Worm (Caenorhabditis elegans) whole organism, young adult: ENCODE results near the gene F59E11.7.

Experiments used
- F22D6.2 ChIP-seq: sonication (generic microtip); optimal IDR thresholded peaks from 2 replicates; lab custom pipeline; 2016; ENCODE audit warnings: mild to moderate bottlenecking, missing genetic modification characterization, missing compliant biosample characterization
- F49E8.2 ChIP-seq: sonication (generic microtip); optimal IDR thresholded peaks from 3 replicates; lab custom pipeline; 2017; ENCODE audit warnings: missing genetic modification characterization, mild to moderate bottlenecking, missing compliant biosample characterization, antibody characterized with exemption, moderate library complexity; ENCODE audit not compliant: insufficient read depth
- F55B11.4 ChIP-seq: sonication (generic microtip); optimal IDR thresholded peaks from 2 replicates; lab custom pipeline; 2016; ENCODE audit warnings: missing compliant biosample characterization, missing genetic modification characterization, borderline replicate concordance; ENCODE audit not compliant: insufficient read depth
- Y53G8AR.9 ChIP-seq: fragments of 200-800 bp; sonication (Bioruptor generic); conservative IDR thresholded peaks from 2 replicates; pipeline ENCODE4 v1.3.6; 2022; ENCODE audit warnings: missing genetic modification reagents, missing genetic modification characterization, missing compliant biosample characterization
- Y67H2A.10 ChIP-seq: fragments of 200-800 bp; sonication (Bioruptor generic); conservative IDR thresholded peaks from 2 replicates; pipeline ENCODE4 v1.3.6; 2022; ENCODE audit warnings: missing genetic modification reagents, missing genetic modification characterization, missing compliant biosample characterization
- Y79H2A.3 ChIP-seq: fragments of 200-800 bp; sonication (Bioruptor generic); conservative IDR thresholded peaks from 2 replicates; pipeline ENCODE4 v1.3.6; 2022; ENCODE audit warnings: missing genetic modification reagents, missing genetic modification characterization, missing compliant biosample characterization
- Y95B8A.8 ChIP-seq: fragments of 200-800 bp; sonication (Bioruptor generic); IDR thresholded peaks from 2 replicates; pipeline ENCODE4 v1.3.6; 2022; ENCODE audit warnings: missing genetic modification reagents, missing genetic modification characterization, missing compliant biosample characterization
- ZK185.1 ChIP-seq: sonication (generic microtip); optimal IDR thresholded peaks from 2 replicates; lab custom pipeline; 2016; ENCODE audit warnings: mild to moderate bottlenecking, missing genetic modification characterization, missing compliant biosample characterization; ENCODE audit not compliant: poor library complexity, severe bottlenecking
- akir-1 ChIP-seq: fragments of 200-800 bp; sonication (Bioruptor generic); optimal IDR thresholded peaks from 2 replicates; lab custom pipeline; 2018; ENCODE audit warnings: mild to moderate bottlenecking, missing genetic modification characterization, moderate library complexity, missing compliant biosample characterization
- cebp-1 ChIP-seq, 2 experiments: fragments of 200-800 bp in 1 of 2; sonication (Bioruptor generic) in 1 of 2; sonication (generic microtip) in 1 of 2; IDR thresholded peaks in 1 of 2; optimal IDR thresholded peaks in 1 of 2; 2 replicates each; pipeline versions ENCODE4 v1.3.6 to Lab custom; 2017 to 2022; ENCODE audit warnings: missing compliant biosample characterization in 2 of 2, missing genetic modification characterization in 2 of 2, mild to moderate bottlenecking in 1 of 2, missing genetic modification reagents in 1 of 2, moderate library complexity in 1 of 2
- ceh-27 ChIP-seq: fragments of 200-800 bp; sonication (Bioruptor generic); optimal IDR thresholded peaks from 2 replicates; lab custom pipeline; 2018; ENCODE audit warnings: mild to moderate bottlenecking, missing genetic modification characterization, moderate library complexity, missing compliant biosample characterization
- ceh-91 ChIP-seq: fragments of 200-800 bp; sonication (Bioruptor generic); IDR thresholded peaks from 2 replicates; pipeline ENCODE4 v1.3.6; 2022; ENCODE audit warnings: missing genetic modification reagents, missing genetic modification characterization, missing compliant biosample characterization
- die-1 ChIP-seq: sonication (generic microtip); optimal IDR thresholded peaks from 2 replicates; lab custom pipeline; 2016; ENCODE audit warnings: missing genotype, mild to moderate bottlenecking, missing genetic modification characterization, missing compliant biosample characterization
- dpff-1 ChIP-seq: sonication (generic microtip); optimal IDR thresholded peaks from 2 replicates; lab custom pipeline; 2017; ENCODE audit warnings: mild to moderate bottlenecking, missing genetic modification characterization, missing compliant biosample characterization
- egl-18 ChIP-seq: fragments of 200-800 bp; sonication (Bioruptor generic); IDR thresholded peaks from 2 replicates; pipeline ENCODE4 v1.3.6; 2022; ENCODE audit warnings: missing genetic modification reagents, missing genetic modification characterization, missing compliant biosample characterization
- fkh-3 ChIP-seq: sonication (generic microtip); optimal IDR thresholded peaks from 2 replicates; lab custom pipeline; 2016; ENCODE audit warnings: mild to moderate bottlenecking, missing genetic modification characterization, missing compliant biosample characterization
- gei-17 ChIP-seq: fragments of 200-800 bp; sonication (Bioruptor generic); optimal IDR thresholded peaks from 2 replicates; lab custom pipeline; 2018; ENCODE audit warnings: mild to moderate bottlenecking, missing genetic modification characterization, missing compliant biosample characterization
- hsf-1 ChIP-seq: fragments of 200-800 bp; sonication (Bioruptor generic); IDR thresholded peaks from 2 replicates; pipeline ENCODE4 v1.3.6; 2022; ENCODE audit warnings: missing genetic modification reagents, missing genetic modification characterization, missing compliant biosample characterization
- let-526 ChIP-seq: fragments of 200-800 bp; sonication (Bioruptor generic); IDR thresholded peaks from 2 replicates; pipeline ENCODE4 v1.3.6; 2022; ENCODE audit warnings: missing genetic modification reagents, missing genetic modification characterization, missing compliant biosample characterization
- lin-26 ChIP-seq: fragments of 200-800 bp; sonication (Bioruptor generic); IDR thresholded peaks from 2 replicates; pipeline ENCODE4 v1.3.6; 2022; ENCODE audit warnings: missing genetic modification reagents, missing genetic modification characterization, missing compliant biosample characterization
- lin-35 ChIP-seq, 3 experiments: fragments of 150-350 bp in 2 of 3; sonication (generic microtip) in 1 of 3; optimal IDR thresholded peaks; 2 replicates each; lab custom pipeline; 2014 to 2018; ENCODE audit warnings: missing biosample characterization in 3 of 3, missing genetic modification characterization in 3 of 3, missing genetic modification reagents in 3 of 3
- lsy-27 ChIP-seq: sonication (generic microtip); optimal IDR thresholded peaks from 2 replicates; lab custom pipeline; 2017; ENCODE audit warnings: missing genetic modification characterization, mild to moderate bottlenecking, missing compliant biosample characterization, antibody characterized with exemption, missing genotype, borderline replicate concordance; ENCODE audit not compliant: insufficient read depth
- madf-6 ChIP-seq: fragments of 200-800 bp; sonication (Bioruptor generic); IDR thresholded peaks from 2 replicates; pipeline ENCODE4 v1.3.6; 2022; ENCODE audit warnings: missing genetic modification reagents, missing genetic modification characterization, missing compliant biosample characterization
- madf-8 ChIP-seq: fragments of 200-800 bp; sonication (Bioruptor generic); conservative IDR thresholded peaks from 2 replicates; pipeline ENCODE4 v1.3.6; 2022; ENCODE audit warnings: missing genetic modification reagents, missing genetic modification characterization, missing compliant biosample characterization
- mcd-1 ChIP-seq: fragments of 200-800 bp; sonication (Bioruptor generic); IDR thresholded peaks from 2 replicates; pipeline ENCODE4 v1.3.6; 2022; ENCODE audit warnings: missing genetic modification reagents, missing genetic modification characterization, missing compliant biosample characterization
- nfya-2 ChIP-seq: fragments of 200-800 bp; sonication (Bioruptor generic); IDR thresholded peaks from 2 replicates; pipeline ENCODE4 v1.3.6; 2022; ENCODE audit warnings: missing genetic modification reagents, missing genetic modification characterization, missing compliant biosample characterization
- nfyb-1 ChIP-seq: fragments of 200-800 bp; sonication (Bioruptor generic); IDR thresholded peaks from 2 replicates; pipeline ENCODE4 v1.3.6; 2022; ENCODE audit warnings: missing genetic modification reagents, missing genetic modification characterization, missing compliant biosample characterization
- pbrm-1 ChIP-seq: fragments of 200-800 bp; sonication (Bioruptor generic); IDR thresholded peaks from 2 replicates; pipeline ENCODE4 v1.3.6; 2022; ENCODE audit warnings: missing genetic modification reagents, missing genetic modification characterization, missing compliant biosample characterization
- rpc-1 ChIP-seq, 2 experiments: fragments of 150-350 bp in 1 of 2; sonication (generic microtip) in 1 of 2; optimal IDR thresholded peaks; 2 replicates each; lab custom pipeline; 2014 to 2018; ENCODE audit warnings: missing biosample characterization in 1 of 2, missing genetic modification characterization in 1 of 2, missing genetic modification reagents in 1 of 2, missing genotype in 1 of 2
- sea-2 ChIP-seq: fragments of 200-800 bp; sonication (Bioruptor generic); IDR thresholded peaks from 2 replicates; pipeline ENCODE4 v1.3.6; 2022; ENCODE audit warnings: missing genetic modification characterization, missing compliant biosample characterization
- snpc-1.3 ChIP-seq: sonication (generic microtip); optimal IDR thresholded peaks from 2 replicates; lab custom pipeline; 2017; ENCODE audit warnings: missing genetic modification characterization, mild to moderate bottlenecking, missing compliant biosample characterization, antibody characterized with exemption, moderate library complexity, missing genotype, missing genetic modification reagents; ENCODE audit not compliant: insufficient read depth
- tbx-9 ChIP-seq: sonication (generic microtip); optimal IDR thresholded peaks from 2 replicates; lab custom pipeline; 2016; ENCODE audit warnings: borderline replicate concordance, missing genetic modification characterization, inconsistent platforms, missing compliant biosample characterization
- unc-130 ChIP-seq: sonication (generic microtip); optimal IDR thresholded peaks from 2 replicates; lab custom pipeline; 2016; ENCODE audit warnings: missing genetic modification reagents, missing genetic modification characterization, missing compliant biosample characterization
- zim-3 ChIP-seq: sonication (generic microtip); optimal IDR thresholded peaks from 2 replicates; lab custom pipeline; 2017; ENCODE audit warnings: mild to moderate bottlenecking, missing genetic modification characterization, moderate library complexity, missing compliant biosample characterization
- ztf-18 ChIP-seq: sonication (generic microtip); optimal IDR thresholded peaks from 2 replicates; lab custom pipeline; 2016; ENCODE audit warnings: missing genotype, mild to moderate bottlenecking, missing genetic modification characterization, missing compliant biosample characterization
- ztf-28 ChIP-seq: fragments of 200-800 bp; sonication (Bioruptor generic); IDR thresholded peaks from 2 replicates; pipeline ENCODE4 v1.3.6; 2022; ENCODE audit warnings: missing genetic modification reagents, missing genetic modification characterization, missing compliant biosample characterization

Gene F59E11.7

ce11 chrV:9015540-9015939, 25.5 kb downstream of the F59E11.7 start, which contains the start of gene srt-18 (continued):
- TF ChIP-seq Y53G8AR.9 (GFP tag; lab: Robert Waterston, UW) = no peak
- TF ChIP-seq die-1 (tag; lab: Kevin White, UChicago) = no peak
- no peak for TF ChIP-seq ceh-91 (GFP tag; lab: Robert Waterston, UW)

ce11 chrV:9016479-9016878, 26.4 kb downstream of the F59E11.7 start, which contains the start of gene oac-40:
Gene oac-40, plus strand, starts transcription at chrV:9016779.
- TF ChIP-seq F55B11.4 (tag; lab: Kevin White, UChicago) = no peak
- TF ChIP-seq let-526 (GFP tag; lab: Robert Waterston, UW) = no peak
- TF ChIP-seq pbrm-1 (GFP tag; lab: Robert Waterston, UW) = no peak
- no peak for TF ChIP-seq gei-17 (GFP tag; lab: Kevin White, UChicago)
- TF ChIP-seq lin-35 (GFP tag; optimal IDR thresholded peaks at IDR 0.05; lab: Kevin White, UChicago) = no peak
- TF ChIP-seq ztf-18 (tag; lab: Kevin White, UChicago) = no peak

ce11 chrV:9018871-9019270, 28.8 kb downstream of the F59E11.7 start:
- TF ChIP-seq Y79H2A.3 = no peak
- TF ChIP-seq lin-26 (GFP tag; lab: Robert Waterston, UW) = no peak
- TF ChIP-seq F49E8.2 (tag; lab: Kevin White, UChicago) = no peak
- TF ChIP-seq nfyb-1 (GFP tag; lab: Robert Waterston, UW) = no peak
- no peak for TF ChIP-seq ztf-28 (GFP tag; lab: Robert Waterston, UW)
- TF ChIP-seq snpc-1.3 = no peak
- TF ChIP-seq hsf-1 = no peak
- TF ChIP-seq madf-6 (GFP tag; lab: Robert Waterston, UW) = no peak
- no peak for TF ChIP-seq akir-1 (GFP tag; lab: Kevin White, UChicago)
- TF ChIP-seq madf-8 (GFP tag; lab: Robert Waterston, UW) = no peak
- TF ChIP-seq zim-3 (tag; lab: Kevin White, UChicago) = no peak
- no peak for TF ChIP-seq F22D6.2 (tag; lab: Kevin White, UChicago)
- TF ChIP-seq Y67H2A.10 (GFP tag; lab: Robert Waterston, UW) = no peak
- no peak for TF ChIP-seq nfya-2 (GFP tag; lab: Robert Waterston, UW)
- TF ChIP-seq unc-130 = no peak
- no peak for TF ChIP-seq Y95B8A.8 (GFP tag; lab: Robert Waterston, UW)
- TF ChIP-seq fkh-3 (tag; lab: Kevin White, UChicago) = no peak
- TF ChIP-seq mcd-1 = no peak
- TF ChIP-seq egl-18 (GFP tag; lab: Robert Waterston, UW) = no peak

- TF ChIP-seq lsy-27 (tag; lab: Kevin White, UChicago) (no peak), ceh-27 (GFP tag; lab: Kevin White, UChicago) (no peak), cebp-1 (GFP tag; IDR thresholded peaks at IDR 0.05; lab: Robert Waterston, UW) (no peak), cebp-1 (tag; optimal IDR thresholded peaks at IDR 0.05; lab: Kevin White, UChicago) (no peak), sea-2 (GFP tag; lab: Robert Waterston, UW) (no peak), ZK185.1 (tag; lab: Kevin White, UChicago) (no peak), F55B11.4 (tag; lab: Kevin White, UChicago) (no peak), dpff-1 (tag; lab: Kevin White, UChicago) (no peak), tbx-9 (tag; lab: Kevin White, UChicago) (no peak), F22D6.2 (tag; lab: Kevin White, UChicago) (no peak), rpc-1 (optimal IDR thresholded peaks at IDR 0.05; lab: Kevin White, UChicago) (no peak), rpc-1 (tag; optimal IDR thresholded peaks at IDR 0.05; lab: Kevin White, UChicago) (no peak)
Measured at ce11 chrV:9022078-9022477, 32.0 kb downstream of the F59E11.7 start, which contains the start of gene oac-41. Gene oac-41, minus strand, starts transcription at chrV:9022178.
